Worm (Caenorhabditis elegans) whole organism, young adult: ENCODE measurements around the gene ndg-4.

Experiments used
- C06A6.2 ChIP-seq: fragments of 200-800 bp; sonication (Bioruptor generic); conservative IDR thresholded peaks from 2 replicates; pipeline ENCODE4 v1.3.6; 2022; ENCODE audit warnings: missing genetic modification characterization, missing compliant biosample characterization
- F22D6.2 ChIP-seq: sonication (generic microtip); optimal IDR thresholded peaks from 2 replicates; lab custom pipeline; 2016; ENCODE audit warnings: mild to moderate bottlenecking, missing genetic modification characterization, missing compliant biosample characterization
- F33H1.4 ChIP-seq: fragments of 200-800 bp; sonication (Bioruptor generic); IDR thresholded peaks from 2 replicates; pipeline ENCODE4 v1.3.6; 2022; ENCODE audit warnings: missing genetic modification reagents, missing genetic modification characterization, missing compliant biosample characterization
- F49E8.2 ChIP-seq: sonication (generic microtip); optimal IDR thresholded peaks from 3 replicates; lab custom pipeline; 2017; ENCODE audit warnings: missing genetic modification characterization, mild to moderate bottlenecking, missing compliant biosample characterization, antibody characterized with exemption, moderate library complexity; ENCODE audit not compliant: insufficient read depth
- F52B5.7 ChIP-seq: sonication (generic microtip); optimal IDR thresholded peaks from 2 replicates; lab custom pipeline; 2016; ENCODE audit warnings: mild to moderate bottlenecking, missing genetic modification characterization, missing compliant biosample characterization
- F55B11.4 ChIP-seq: sonication (generic microtip); optimal IDR thresholded peaks from 2 replicates; lab custom pipeline; 2016; ENCODE audit warnings: missing compliant biosample characterization, missing genetic modification characterization, borderline replicate concordance; ENCODE audit not compliant: insufficient read depth
- F57A8.1 ChIP-seq: fragments of 200-800 bp; sonication (Bioruptor generic); optimal IDR thresholded peaks from 2 replicates; lab custom pipeline; 2018; ENCODE audit warnings: mild to moderate bottlenecking, missing genetic modification characterization, moderate library complexity, missing compliant biosample characterization
- F57C9.4 ChIP-seq: sonication (generic microtip); optimal IDR thresholded peaks from 2 replicates; lab custom pipeline; 2017; ENCODE audit warnings: mild to moderate bottlenecking, missing genetic modification characterization, missing compliant biosample characterization
- Y53G8AR.9 ChIP-seq: fragments of 200-800 bp; sonication (Bioruptor generic); conservative IDR thresholded peaks from 2 replicates; pipeline ENCODE4 v1.3.6; 2022; ENCODE audit warnings: missing genetic modification reagents, missing genetic modification characterization, missing compliant biosample characterization
- ama-1 ChIP-seq, 3 experiments: fragments of 150-350 bp in 1 of 3; sonication (generic microtip) in 2 of 3; optimal IDR thresholded peaks; 2 replicates each; lab custom pipeline; 2014 to 2018; ENCODE audit warnings: missing biosample characterization in 2 of 3, missing genetic modification characterization in 2 of 3, missing genetic modification reagents in 2 of 3
- aptf-2 ChIP-seq: fragments of 200-800 bp; sonication (Bioruptor generic); conservative IDR thresholded peaks from 2 replicates; pipeline ENCODE4 v1.3.6; 2022; ENCODE audit warnings: missing genetic modification reagents, missing genetic modification characterization, missing compliant biosample characterization
- aptf-3 ChIP-seq: fragments of 200-800 bp; sonication (Bioruptor generic); IDR thresholded peaks from 2 replicates; pipeline ENCODE4 v1.3.6; 2022; ENCODE audit warnings: missing genetic modification characterization, missing compliant biosample characterization
- athp-1 ChIP-seq: sonication (generic microtip); optimal IDR thresholded peaks from 2 replicates; lab custom pipeline; 2017; ENCODE audit warnings: mild to moderate bottlenecking, missing genetic modification characterization, missing compliant biosample characterization
- attf-3 ChIP-seq: fragments of 200-800 bp; sonication (Bioruptor generic); conservative IDR thresholded peaks from 2 replicates; pipeline ENCODE4 v1.3.6; 2022; ENCODE audit warnings: missing genetic modification reagents, missing genetic modification characterization, missing compliant biosample characterization
- bed-1 ChIP-seq: fragments of 200-800 bp; sonication (Bioruptor generic); IDR thresholded peaks from 2 replicates; pipeline ENCODE4 v1.3.6; 2022; ENCODE audit warnings: missing genetic modification reagents, missing genetic modification characterization, missing compliant biosample characterization
- cebp-1 ChIP-seq, 2 experiments: fragments of 200-800 bp in 1 of 2; sonication (Bioruptor generic) in 1 of 2; sonication (generic microtip) in 1 of 2; IDR thresholded peaks in 1 of 2; optimal IDR thresholded peaks in 1 of 2; 2 replicates each; pipeline versions ENCODE4 v1.3.6 to Lab custom; 2017 to 2022; ENCODE audit warnings: missing compliant biosample characterization in 2 of 2, missing genetic modification characterization in 2 of 2, mild to moderate bottlenecking in 1 of 2, missing genetic modification reagents in 1 of 2, moderate library complexity in 1 of 2
- ceh-58 ChIP-seq: fragments of 200-800 bp; sonication (Bioruptor generic); IDR thresholded peaks from 2 replicates; pipeline ENCODE4 v1.3.6; 2022; ENCODE audit warnings: missing genetic modification characterization, missing compliant biosample characterization
- die-1 ChIP-seq: sonication (generic microtip); optimal IDR thresholded peaks from 2 replicates; lab custom pipeline; 2016; ENCODE audit warnings: missing genotype, mild to moderate bottlenecking, missing genetic modification characterization, missing compliant biosample characterization
- dpff-1 ChIP-seq: sonication (generic microtip); optimal IDR thresholded peaks from 2 replicates; lab custom pipeline; 2017; ENCODE audit warnings: mild to moderate bottlenecking, missing genetic modification characterization, missing compliant biosample characterization
- efl-1 ChIP-seq: fragments of 150-350 bp; optimal IDR thresholded peaks from 2 replicates; lab custom pipeline; 2014; ENCODE audit warnings: missing biosample characterization, missing genetic modification reagents, missing genetic modification characterization
- ets-4 ChIP-seq: fragments of 200-800 bp; sonication (Bioruptor generic); optimal IDR thresholded peaks from 2 replicates; lab custom pipeline; 2018; ENCODE audit warnings: mild to moderate bottlenecking, missing genetic modification characterization, missing compliant biosample characterization
- hlh-12 ChIP-seq: sonication (generic microtip); optimal IDR thresholded peaks from 2 replicates; lab custom pipeline; 2016; ENCODE audit warnings: missing genetic modification characterization, missing compliant biosample characterization
- hlh-26 ChIP-seq: fragments of 200-800 bp; sonication (Bioruptor generic); conservative IDR thresholded peaks from 2 replicates; pipeline ENCODE4 v1.3.6; 2022; ENCODE audit warnings: missing genetic modification reagents, missing genetic modification characterization, missing compliant biosample characterization
- hsf-1 ChIP-seq: fragments of 200-800 bp; sonication (Bioruptor generic); IDR thresholded peaks from 2 replicates; pipeline ENCODE4 v1.3.6; 2022; ENCODE audit warnings: missing genetic modification reagents, missing genetic modification characterization, missing compliant biosample characterization
- let-526 ChIP-seq: fragments of 200-800 bp; sonication (Bioruptor generic); IDR thresholded peaks from 2 replicates; pipeline ENCODE4 v1.3.6; 2022; ENCODE audit warnings: missing genetic modification reagents, missing genetic modification characterization, missing compliant biosample characterization
- lin-26 ChIP-seq: fragments of 200-800 bp; sonication (Bioruptor generic); IDR thresholded peaks from 2 replicates; pipeline ENCODE4 v1.3.6; 2022; ENCODE audit warnings: missing genetic modification reagents, missing genetic modification characterization, missing compliant biosample characterization
- lin-35 ChIP-seq, 3 experiments: fragments of 150-350 bp in 2 of 3; sonication (generic microtip) in 1 of 3; optimal IDR thresholded peaks; 2 replicates each; lab custom pipeline; 2014 to 2018; ENCODE audit warnings: missing biosample characterization in 3 of 3, missing genetic modification characterization in 3 of 3, missing genetic modification reagents in 3 of 3
- lin-40 ChIP-seq: sonication (generic microtip); optimal IDR thresholded peaks from 2 replicates; lab custom pipeline; 2016; ENCODE audit warnings: missing genetic modification characterization, mild to moderate bottlenecking, missing compliant biosample characterization, missing genotype, missing genetic modification reagents
- lin-54 ChIP-seq: fragments of 200-800 bp; sonication (Bioruptor generic); optimal IDR thresholded peaks from 2 replicates; lab custom pipeline; 2018; ENCODE audit warnings: mild to moderate bottlenecking, missing genetic modification characterization, missing compliant biosample characterization
- madf-10 ChIP-seq: sonication (generic microtip); optimal IDR thresholded peaks from 2 replicates; lab custom pipeline; 2016; ENCODE audit warnings: mild to moderate bottlenecking, missing genetic modification characterization, missing compliant biosample characterization
- madf-3 ChIP-seq: fragments of 200-800 bp; sonication (Bioruptor generic); IDR thresholded peaks from 2 replicates; pipeline ENCODE4 v1.3.6; 2022; ENCODE audit warnings: missing genetic modification reagents, missing genetic modification characterization, missing compliant biosample characterization
- madf-8 ChIP-seq: fragments of 200-800 bp; sonication (Bioruptor generic); conservative IDR thresholded peaks from 2 replicates; pipeline ENCODE4 v1.3.6; 2022; ENCODE audit warnings: missing genetic modification reagents, missing genetic modification characterization, missing compliant biosample characterization
- mcd-1 ChIP-seq: fragments of 200-800 bp; sonication (Bioruptor generic); IDR thresholded peaks from 2 replicates; pipeline ENCODE4 v1.3.6; 2022; ENCODE audit warnings: missing genetic modification reagents, missing genetic modification characterization, missing compliant biosample characterization
- mes-4 ChIP-seq: sonication (generic microtip); optimal IDR thresholded peaks from 2 replicates; lab custom pipeline; 2016; ENCODE audit warnings: missing genotype, missing genetic modification characterization, missing compliant biosample characterization
- nfya-2 ChIP-seq: fragments of 200-800 bp; sonication (Bioruptor generic); IDR thresholded peaks from 2 replicates; pipeline ENCODE4 v1.3.6; 2022; ENCODE audit warnings: missing genetic modification reagents, missing genetic modification characterization, missing compliant biosample characterization
- nhr-27 ChIP-seq: fragments of 200-800 bp; sonication (Bioruptor generic); optimal IDR thresholded peaks from 2 replicates; lab custom pipeline; 2018; ENCODE audit warnings: mild to moderate bottlenecking, missing genetic modification characterization, moderate library complexity, missing compliant biosample characterization
- pha-4 ChIP-seq: fragments of 150-350 bp; sonication (generic microtip); optimal IDR thresholded peaks from 2 replicates; lab custom pipeline; 2014; ENCODE audit warnings: missing biosample characterization, missing genetic modification reagents, missing genetic modification characterization
- rec-8 ChIP-seq, 2 experiments: sonication (generic microtip); optimal IDR thresholded peaks; 2 replicates each; lab custom pipeline; 2016; ENCODE audit warnings: mild to moderate bottlenecking in 2 of 2, missing genetic modification characterization in 2 of 2, missing genetic modification reagents in 2 of 2, missing genotype in 2 of 2, missing biosample characterization in 1 of 2, missing compliant biosample characterization in 1 of 2, moderate library complexity in 1 of 2
- sdz-38 ChIP-seq: sonication (generic microtip); optimal IDR thresholded peaks from 2 replicates; lab custom pipeline; 2016; ENCODE audit warnings: missing genotype, missing genetic modification characterization, missing compliant biosample characterization
- snpc-1.3 ChIP-seq: sonication (generic microtip); optimal IDR thresholded peaks from 2 replicates; lab custom pipeline; 2017; ENCODE audit warnings: missing genetic modification characterization, mild to moderate bottlenecking, missing compliant biosample characterization, antibody characterized with exemption, moderate library complexity, missing genotype, missing genetic modification reagents; ENCODE audit not compliant: insufficient read depth
- snpc-4 ChIP-seq, 5 experiments: fragments of 150-350 bp in 1 of 5; sonication (generic microtip) in 4 of 5; optimal IDR thresholded peaks; 2 replicates each; lab custom pipeline; 2014 to 2018; ENCODE audit warnings: missing genetic modification characterization in 5 of 5, missing biosample characterization in 3 of 5, antibody characterized with exemption in 2 of 5, mild to moderate bottlenecking in 2 of 5, missing compliant biosample characterization in 2 of 5, missing genotype in 2 of 5, moderate library complexity in 2 of 5, missing genetic modification reagents in 1 of 5
- somi-1 ChIP-seq: fragments of 200-800 bp; sonication (Bioruptor generic); optimal IDR thresholded peaks from 2 replicates; lab custom pipeline; 2018; ENCODE audit warnings: mild to moderate bottlenecking, missing genetic modification characterization, missing compliant biosample characterization
- unc-130 ChIP-seq: sonication (generic microtip); optimal IDR thresholded peaks from 2 replicates; lab custom pipeline; 2016; ENCODE audit warnings: missing genetic modification reagents, missing genetic modification characterization, missing compliant biosample characterization
- zfh-2 ChIP-seq: fragments of 200-800 bp; sonication (Bioruptor generic); conservative IDR thresholded peaks from 2 replicates; pipeline ENCODE4 v1.3.6; 2022; ENCODE audit warnings: missing genetic modification reagents, missing genetic modification characterization, missing compliant biosample characterization
- ztf-25 ChIP-seq: fragments of 200-800 bp; sonication (Bioruptor generic); IDR thresholded peaks from 2 replicates; pipeline ENCODE4 v1.3.6; 2022; ENCODE audit warnings: missing genetic modification reagents, missing genetic modification characterization, missing compliant biosample characterization
- ztf-28 ChIP-seq: fragments of 200-800 bp; sonication (Bioruptor generic); IDR thresholded peaks from 2 replicates; pipeline ENCODE4 v1.3.6; 2022; ENCODE audit warnings: missing genetic modification reagents, missing genetic modification characterization, missing compliant biosample characterization
- ztf-6 ChIP-seq: fragments of 200-800 bp; sonication (Bioruptor generic); IDR thresholded peaks from 2 replicates; pipeline ENCODE4 v1.3.6; 2022; ENCODE audit warnings: missing genetic modification reagents, missing genetic modification characterization, missing compliant biosample characterization

Gene ndg-4

DNA sequence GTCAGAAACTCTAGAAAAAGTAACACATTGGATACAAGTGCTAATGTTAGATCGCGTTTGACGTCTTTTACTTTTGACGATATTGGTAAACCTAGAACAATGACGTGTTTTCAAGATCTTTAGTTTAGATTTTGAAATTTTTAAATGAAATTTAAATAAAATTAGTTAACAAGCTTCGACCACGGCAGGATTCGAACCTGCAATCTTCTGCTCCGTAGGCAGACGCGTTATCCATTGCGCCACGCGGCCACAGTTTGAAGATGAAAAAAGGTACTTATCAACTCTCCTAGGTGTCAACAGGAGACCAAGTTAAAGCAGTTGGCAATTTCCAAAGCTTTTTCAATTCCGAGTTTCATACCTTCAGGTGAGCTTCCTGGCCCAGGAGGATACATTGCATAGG lies 17.8 kb downstream of the ndg-4 start (continued):
- TF ChIP-seq efl-1 (GFP tag; lab: Kevin White, UChicago) (peak; percentile 13), lin-40 (no peak), let-526 (no peak), ztf-28 (GFP tag; lab: Robert Waterston, UW) (0 out of 2 replicates have a peak, but pooled peaks have one; percentile 36), ets-4 (GFP tag; lab: Kevin White, UChicago) (no peak), attf-3 (GFP tag; lab: Robert Waterston, UW) (no peak), ama-1 (optimal IDR thresholded peaks at IDR 0.05; lab: Kevin White, UChicago) (no peak), ama-1 (GFP tag; optimal IDR thresholded peaks at IDR 0.05; lab: Kevin White, UChicago) (no peak), nhr-27 (tag; lab: Kevin White, UChicago) (no peak), snpc-4 (GFP tag; optimal IDR thresholded peaks at IDR 0.05; lab: Kevin White, UChicago) (no peak), snpc-4 (tag; optimal IDR thresholded peaks at IDR 0.05; lab: Kevin White, UChicago) (peak in 1 of 4 experiments; percentile 28), madf-10 (peak; percentile 27), unc-130 (GFP tag; lab: Kevin White, UChicago) (no peak), F33H1.4 (GFP tag; lab: Robert Waterston, UW) (peak; percentile 27; the same call in 1 of the 2 replicates), C06A6.2 (GFP tag; lab: Robert Waterston, UW) (no peak), madf-8 (GFP tag; lab: Robert Waterston, UW) (0 out of 2 replicates have a peak, but pooled peaks have one; percentile 14), ztf-25 (GFP tag; lab: Robert Waterston, UW) (0 out of 2 replicates have a peak, but pooled peaks have one; percentile 47), lin-54 (GFP tag; lab: Kevin White, UChicago) (peak; percentile 41), F57A8.1 (GFP tag; lab: Kevin White, UChicago) (no peak), Y53G8AR.9 (GFP tag; lab: Robert Waterston, UW) (no peak), lin-35 (GFP tag; optimal IDR thresholded peaks at IDR 0.05; lab: Kevin White, UChicago) (no peak), aptf-3 (GFP tag; lab: Robert Waterston, UW) (no peak), madf-3 (GFP tag; lab: Robert Waterston, UW) (no peak), F57C9.4 (tag; lab: Kevin White, UChicago) (no peak), somi-1 (GFP tag; lab: Kevin White, UChicago) (no peak), die-1 (tag; lab: Kevin White, UChicago) (peak; percentile 38), snpc-1.3 (tag; lab: Kevin White, UChicago) (peak; percentile 55), hlh-12 (peak; percentile 57), hsf-1 (no peak), F52B5.7 (tag; lab: Kevin White, UChicago) (no peak), dpff-1 (tag; lab: Kevin White, UChicago) (no peak), aptf-2 (GFP tag; lab: Robert Waterston, UW) (no peak), nfya-2 (GFP tag; lab: Robert Waterston, UW) (no peak), cebp-1 (GFP tag; IDR thresholded peaks at IDR 0.05; lab: Robert Waterston, UW) (no peak), cebp-1 (tag; optimal IDR thresholded peaks at IDR 0.05; lab: Kevin White, UChicago) (no peak), mes-4 (tag; lab: Kevin White, UChicago) (peak; percentile 57), F22D6.2 (tag; lab: Kevin White, UChicago) (no peak), pha-4 (tag; lab: Kevin White, UChicago) (no peak), mcd-1 (GFP tag; lab: Robert Waterston, UW) (no peak), zfh-2 (GFP tag; lab: Robert Waterston, UW) (no peak), ztf-6 (GFP tag; lab: Robert Waterston, UW) (no peak), F55B11.4 (no peak), rec-8 (tag; optimal IDR thresholded peaks at IDR 0.05; lab: Kevin White, UChicago) (peak in 1 of 2 experiments; percentile 29), ceh-58 (GFP tag; lab: Robert Waterston, UW) (no peak), lin-26 (GFP tag; lab: Robert Waterston, UW) (peak; percentile 71; the same call in 1 of the 2 replicates), athp-1 (no peak), hlh-26 (GFP tag; lab: Robert Waterston, UW) (no peak), sdz-38 (tag; lab: Kevin White, UChicago) (no peak), bed-1 (GFP tag; lab: Robert Waterston, UW) (no peak), F49E8.2 (tag; lab: Kevin White, UChicago) (peak; percentile 62)
